Fruit fly (Drosophila melanogaster) S2 (cell line): Measurements from ENCODE around the gene CG15465.
A peak's percentile ranks its signal among the peaks of the same experiment; 100 is the strongest.

Experiments used
- CG8478 ChIP-seq: fragments of >200 bp; optimal IDR thresholded peaks from 2 replicates; lab custom pipeline; 2018
- CTCF ChIP-seq, 2 experiments: fragments of >200 bp; optimal IDR thresholded peaks; 2 replicates each; lab custom pipeline; 2018

Gene CG15465

dm6 chrX:5206152-5206551 is 120.6 kb downstream of the CG15465 start:
- TF ChIP-seq CTCF (optimal IDR thresholded peaks at IDR 0.05; lab: Kevin White, UChicago) (no peak), CG8478 (lab: Kevin White, UChicago) (no peak)

dm6 chrX:5285835-5286234 is 200.3 kb downstream of the CG15465 start:
- TF ChIP-seq CTCF (optimal IDR thresholded peaks at IDR 0.05; lab: Kevin White, UChicago) (no peak), CG8478 (lab: Kevin White, UChicago) (no peak)

dm6 chrX:5286513-5286912 is 201.0 kb downstream of the CG15465 start:
- no peak for TF ChIP-seq CTCF (optimal IDR thresholded peaks at IDR 0.05; lab: Kevin White, UChicago)
- no peak for TF ChIP-seq CG8478 (lab: Kevin White, UChicago)

dm6 chrX:5289692-5290091 is 204.1 kb downstream of the CG15465 start:
- TF ChIP-seq CG8478 (lab: Kevin White, UChicago) (no peak), CTCF (optimal IDR thresholded peaks at IDR 0.05; lab: Kevin White, UChicago) (peak; percentile 71 to 88)

dm6 chrX:5293141-5293540 is 207.6 kb downstream of the CG15465 start:
- TF ChIP-seq CTCF (optimal IDR thresholded peaks at IDR 0.05; lab: Kevin White, UChicago) (no peak), CG8478 (lab: Kevin White, UChicago) (no peak)

- TF ChIP-seq CTCF (optimal IDR thresholded peaks at IDR 0.05; lab: Kevin White, UChicago) = no peak
- TF ChIP-seq CG8478 (lab: Kevin White, UChicago) = no peak
Measured at dm6 chrX:5295766-5296165, 210.2 kb downstream of the CG15465 start, which contains the start of gene CG42749. Gene CG42749 (plus strand): TSS chrX:5296066.

- no peak for TF ChIP-seq CG8478 (lab: Kevin White, UChicago)
- no peak for TF ChIP-seq CTCF (optimal IDR thresholded peaks at IDR 0.05; lab: Kevin White, UChicago)
Measured at dm6 chrX:5299957-5300356, 214.4 kb downstream of the CG15465 start.

- TF ChIP-seq CTCF (optimal IDR thresholded peaks at IDR 0.05; lab: Kevin White, UChicago) = no peak
Measured at dm6 chrX:5300623-5301283, 215.2 kb downstream of the CG15465 start.
